Worm (Caenorhabditis elegans): Measurements from ENCODE around the gene C47E8.9.

- TF ChIP-seq dao-5 (tag; optimal IDR thresholded peaks at IDR 0.05) (no peak), him-1 (tag; optimal IDR thresholded peaks at IDR 0.05) (no peak)
These were observed 34.9 kb downstream of the C47E8.9 start for ce11 chrV:14698005-14698404.
